Worm (Caenorhabditis elegans) whole organism, early embryonic: Measurements from ENCODE around the gene rps-28.

Experiments used
- B0310.2 ChIP-seq: sonication (generic microtip); optimal IDR thresholded peaks from 2 replicates; lab custom pipeline; 2016; ENCODE audit warnings: mild to moderate bottlenecking, missing genetic modification characterization, missing compliant biosample characterization
- F13C5.2 ChIP-seq: sonication (generic microtip); optimal IDR thresholded peaks from 2 replicates; lab custom pipeline; 2017; ENCODE audit warnings: mild to moderate bottlenecking, missing genetic modification characterization, inconsistent platforms, missing compliant biosample characterization
- aly-1 ChIP-seq: sonication (generic microtip); optimal IDR thresholded peaks from 2 replicates; lab custom pipeline; 2016; ENCODE audit warnings: missing genetic modification characterization, missing compliant biosample characterization
- ama-1 ChIP-seq: fragments of 150-350 bp; optimal IDR thresholded peaks from 2 replicates; lab custom pipeline; 2014
- ceh-13 ChIP-seq: fragments of 200-800 bp; sonication (Bioruptor generic); optimal IDR thresholded peaks from 2 replicates; lab custom pipeline; 2018; ENCODE audit warnings: mild to moderate bottlenecking, missing genetic modification characterization, missing compliant biosample characterization
- ceh-36 ChIP-seq: sonication (generic microtip); optimal IDR thresholded peaks from 2 replicates; lab custom pipeline; 2016; ENCODE audit warnings: missing genetic modification characterization, inconsistent platforms, missing compliant biosample characterization
- ets-7 ChIP-seq: sonication (generic microtip); optimal IDR thresholded peaks from 2 replicates; lab custom pipeline; 2016; ENCODE audit warnings: missing genotype, missing genetic modification characterization, missing compliant biosample characterization
- flt-1 ChIP-seq: fragments of 200-800 bp; sonication (Bioruptor generic); IDR thresholded peaks from 2 replicates; pipeline ENCODE4 v1.3.6; 2022; ENCODE audit warnings: missing genetic modification characterization, missing compliant biosample characterization
- hmbx-1 ChIP-seq: sonication (generic microtip); optimal IDR thresholded peaks from 2 replicates; lab custom pipeline; 2016; ENCODE audit warnings: mild to moderate bottlenecking, missing genetic modification characterization, missing compliant biosample characterization
- hmg-4 ChIP-seq: fragments of 200-800 bp; sonication (Bioruptor generic); optimal IDR thresholded peaks from 2 replicates; lab custom pipeline; 2018; ENCODE audit warnings: mild to moderate bottlenecking, missing genetic modification characterization, missing compliant biosample characterization
- hnd-1 ChIP-seq: sonication (generic microtip); optimal IDR thresholded peaks from 2 replicates; lab custom pipeline; 2016; ENCODE audit warnings: missing genetic modification characterization, missing compliant biosample characterization
- pes-1 ChIP-seq: fragments of 200-800 bp; sonication (Bioruptor generic); IDR thresholded peaks from 2 replicates; pipeline ENCODE4 v1.3.6; 2022; ENCODE audit warnings: missing genetic modification reagents, missing genetic modification characterization, missing compliant biosample characterization
- scrt-1 ChIP-seq: fragments of 200-800 bp; sonication (Bioruptor generic); IDR thresholded peaks from 2 replicates; pipeline ENCODE4 v1.3.6; 2022; ENCODE audit warnings: missing genetic modification characterization, missing compliant biosample characterization
- sea-1 ChIP-seq: fragments of 200-800 bp; sonication (Bioruptor generic); conservative IDR thresholded peaks from 2 replicates; pipeline ENCODE4 v1.3.6; 2022; ENCODE audit warnings: missing genetic modification characterization, missing compliant biosample characterization
- tbx-11 ChIP-seq: fragments of 200-800 bp; sonication (Bioruptor generic); IDR thresholded peaks from 2 replicates; pipeline ENCODE4 v1.3.6; 2022; ENCODE audit warnings: missing genetic modification characterization, missing compliant biosample characterization
- tbx-37 ChIP-seq: fragments of 200-800 bp; sonication (Bioruptor generic); conservative IDR thresholded peaks from 2 replicates; pipeline ENCODE4 v1.3.6; 2022; ENCODE audit warnings: missing genetic modification reagents, missing genetic modification characterization, missing compliant biosample characterization
- tra-4 ChIP-seq: sonication (generic microtip); optimal IDR thresholded peaks from 2 replicates; lab custom pipeline; 2017; ENCODE audit warnings: missing genetic modification characterization, missing compliant biosample characterization

The rps-28 gene

DNA sequence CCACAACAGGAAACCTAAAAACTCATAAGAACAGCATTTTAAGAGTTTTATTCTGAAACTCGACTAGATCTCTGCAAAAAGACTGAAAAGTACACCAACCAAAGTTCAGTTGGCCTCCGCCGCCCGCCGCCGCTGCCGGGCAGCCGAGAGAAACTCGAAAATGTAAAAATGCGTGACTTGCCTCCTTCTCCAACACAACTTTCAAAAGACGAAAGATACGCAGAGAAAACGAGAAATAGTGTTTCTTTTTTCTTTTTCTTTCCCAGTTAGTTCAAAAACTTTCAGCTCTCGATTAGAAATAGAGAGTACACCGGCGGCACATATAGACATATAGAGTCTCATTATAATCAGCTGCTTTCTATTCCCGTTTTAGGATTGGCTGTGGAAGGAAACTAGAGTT lies 9.7 kb upstream of the rps-28 start:
- TF ChIP-seq tbx-37 (GFP tag; lab: Robert Waterston, UW) (no peak), B0310.2 (tag; lab: Kevin White, UChicago) (no peak), scrt-1 (GFP tag; lab: Robert Waterston, UW) (no peak), flt-1 (GFP tag; lab: Robert Waterston, UW) (no peak), F13C5.2 (no peak), sea-1 (no peak), aly-1 (no peak), hmbx-1 (no peak), hmg-4 (GFP tag; lab: Kevin White, UChicago) (no peak), hnd-1 (tag; lab: Kevin White, UChicago) (no peak), tra-4 (tag; lab: Kevin White, UChicago) (no peak), tbx-11 (GFP tag; lab: Robert Waterston, UW) (no peak), ceh-13 (no peak), ceh-36 (tag; lab: Kevin White, UChicago) (no peak), ets-7 (tag; lab: Kevin White, UChicago) (no peak)

DNA sequence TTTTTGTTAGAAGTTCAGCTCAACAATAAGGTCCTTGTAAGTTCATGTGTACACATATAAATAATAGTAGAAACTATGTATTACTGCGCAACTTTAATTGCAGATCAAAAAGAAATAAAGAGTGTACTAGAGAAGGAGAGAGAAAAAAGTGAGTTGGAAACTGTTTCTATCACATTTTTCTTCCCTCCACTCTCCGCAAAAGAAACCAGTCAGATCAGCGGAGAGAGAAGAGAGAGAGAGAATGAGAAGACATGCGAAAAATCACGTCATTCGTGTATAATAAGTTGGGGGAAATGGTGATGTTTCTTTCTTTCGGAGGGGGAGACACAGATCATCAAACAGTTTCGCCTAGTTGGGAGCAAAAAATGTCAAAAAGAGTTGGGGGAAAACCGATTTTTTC lies 4.2 kb upstream of the rps-28 start:
- no peak for TF ChIP-seq ceh-13
- TF ChIP-seq aly-1 = no peak
- TF ChIP-seq flt-1 (GFP tag; lab: Robert Waterston, UW) = no peak
- no peak for TF ChIP-seq ama-1 (lab: Kevin White, UChicago)
- TF ChIP-seq tbx-11 (GFP tag; lab: Robert Waterston, UW) = no peak
- TF ChIP-seq pes-1 (GFP tag; lab: Robert Waterston, UW) = no peak
- TF ChIP-seq tra-4 (tag; lab: Kevin White, UChicago) = no peak
- TF ChIP-seq sea-1 = no peak
- TF ChIP-seq ets-7 (tag; lab: Kevin White, UChicago) = no peak
- no peak for TF ChIP-seq tbx-37 (GFP tag; lab: Robert Waterston, UW)
- no peak for TF ChIP-seq hnd-1 (tag; lab: Kevin White, UChicago)
- TF ChIP-seq scrt-1 (GFP tag; lab: Robert Waterston, UW) = no peak
- no peak for TF ChIP-seq hmg-4 (GFP tag; lab: Kevin White, UChicago)
- TF ChIP-seq hmbx-1 = no peak
- TF ChIP-seq F13C5.2 = no peak
- no peak for TF ChIP-seq B0310.2 (tag; lab: Kevin White, UChicago)
- no peak for TF ChIP-seq ceh-36 (tag; lab: Kevin White, UChicago)

DNA sequence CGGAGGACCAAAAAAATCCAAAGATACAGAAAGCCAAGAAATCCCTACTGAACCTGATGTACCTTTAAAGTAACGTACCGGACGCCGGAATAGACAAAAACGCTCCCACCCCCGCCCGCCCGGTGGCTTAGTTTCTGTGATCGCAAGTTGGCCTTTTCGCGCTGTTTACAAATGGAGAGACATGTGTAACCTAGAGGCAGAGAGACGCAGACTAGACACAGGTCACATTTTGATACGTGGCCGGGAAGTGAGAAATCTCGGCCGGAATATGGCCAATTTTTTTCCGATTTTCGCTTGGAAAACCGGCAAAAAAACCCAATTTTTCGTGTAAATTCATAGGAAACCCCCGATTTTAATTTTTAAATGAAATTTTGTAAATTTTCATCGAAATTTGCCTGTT lies 2.4 kb upstream of the rps-28 start:
- TF ChIP-seq hmbx-1 (no peak), ceh-13 (no peak), tbx-37 (GFP tag; lab: Robert Waterston, UW) (no peak), flt-1 (GFP tag; lab: Robert Waterston, UW) (no peak), B0310.2 (tag; lab: Kevin White, UChicago) (no peak), aly-1 (no peak), tra-4 (tag; lab: Kevin White, UChicago) (no peak), sea-1 (no peak), hnd-1 (tag; lab: Kevin White, UChicago) (no peak), pes-1 (GFP tag; lab: Robert Waterston, UW) (no peak), hmg-4 (GFP tag; lab: Kevin White, UChicago) (no peak), ceh-36 (tag; lab: Kevin White, UChicago) (no peak), ets-7 (tag; lab: Kevin White, UChicago) (no peak), ama-1 (lab: Kevin White, UChicago) (no peak), F13C5.2 (no peak)

DNA sequence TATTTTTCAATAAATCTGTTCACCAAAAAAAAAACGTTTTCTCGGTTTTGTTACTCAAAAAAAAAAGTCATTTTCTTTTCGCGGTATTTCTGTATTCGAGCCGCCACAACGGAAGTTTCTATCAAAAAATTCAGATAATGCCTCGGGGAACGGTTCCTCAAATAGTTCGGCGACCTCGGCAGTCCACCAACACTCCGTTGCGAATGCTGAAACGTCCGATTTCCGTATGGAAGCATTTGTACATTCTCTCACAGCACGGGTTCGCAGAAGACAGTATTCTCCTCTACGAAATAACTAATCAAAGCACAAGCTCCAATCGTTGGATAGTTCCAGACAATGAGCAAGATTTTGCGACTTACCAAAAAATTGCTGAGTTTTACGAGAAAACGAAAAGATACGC lies 487 bp downstream of the rps-28 start, which contains the start of gene Y41D4B.4:
Gene Y41D4B.4 (plus strand): TSS at position 133 of the 400 bp plus-strand sequence.
- TF ChIP-seq aly-1 (no peak), pes-1 (GFP tag; lab: Robert Waterston, UW) (no peak), hmbx-1 (no peak), ceh-13 (no peak), hnd-1 (tag; lab: Kevin White, UChicago) (no peak), scrt-1 (GFP tag; lab: Robert Waterston, UW) (no peak), ceh-36 (tag; lab: Kevin White, UChicago) (no peak)

DNA sequence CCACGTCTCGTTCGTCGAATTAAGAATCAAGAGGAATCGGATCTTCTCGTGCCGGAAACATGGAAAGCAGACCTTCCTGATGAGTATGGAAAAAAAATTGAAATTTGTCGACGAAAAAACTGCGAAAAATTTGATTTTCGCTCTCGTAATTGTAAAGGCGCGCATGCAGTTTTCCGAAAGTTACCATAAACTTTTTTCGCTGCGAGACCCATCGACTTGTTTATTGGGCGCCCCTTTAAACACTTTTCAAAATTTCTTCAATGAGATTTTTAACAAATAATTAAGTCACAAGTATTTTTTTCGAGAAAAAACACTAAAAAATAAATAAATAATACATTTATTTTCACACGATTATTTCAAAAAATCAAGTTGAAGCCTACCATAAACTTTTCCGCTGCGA lies 1.2 kb downstream of the rps-28 start:
- TF ChIP-seq tbx-37 (GFP tag; lab: Robert Waterston, UW) = no peak
- TF ChIP-seq ceh-13 = no peak
- TF ChIP-seq scrt-1 (GFP tag; lab: Robert Waterston, UW) = no peak
- no peak for TF ChIP-seq flt-1 (GFP tag; lab: Robert Waterston, UW)
- no peak for TF ChIP-seq F13C5.2
- no peak for TF ChIP-seq sea-1
- TF ChIP-seq ets-7 (tag; lab: Kevin White, UChicago) = no peak
- TF ChIP-seq hmbx-1 = no peak
- TF ChIP-seq ama-1 (lab: Kevin White, UChicago) = no peak
- TF ChIP-seq pes-1 (GFP tag; lab: Robert Waterston, UW) = no peak

DNA sequence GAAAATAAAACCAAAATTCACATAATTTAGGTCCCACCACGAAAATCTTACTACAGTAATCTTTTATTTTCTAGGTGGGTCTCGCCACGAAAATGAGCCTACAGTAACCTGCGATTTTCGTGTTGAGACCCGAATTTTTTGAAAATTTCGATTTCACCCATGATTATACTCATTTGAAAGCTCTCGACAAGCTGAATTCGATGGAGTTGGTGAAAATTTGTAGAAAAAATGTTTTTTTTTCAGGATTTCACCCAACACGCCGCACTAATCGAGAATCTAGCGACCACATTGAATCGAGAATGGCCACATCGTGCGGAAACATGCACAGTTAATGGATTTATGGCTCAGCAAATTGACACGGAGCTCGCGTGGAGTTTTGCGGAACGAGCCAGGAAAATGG lies 3.4 kb downstream of the rps-28 start:
- TF ChIP-seq flt-1 (GFP tag; lab: Robert Waterston, UW) = no peak
- TF ChIP-seq hnd-1 (tag; lab: Kevin White, UChicago) = no peak
- no peak for TF ChIP-seq ceh-13
- TF ChIP-seq sea-1 = no peak
- no peak for TF ChIP-seq ets-7 (tag; lab: Kevin White, UChicago)
- no peak for TF ChIP-seq ama-1 (lab: Kevin White, UChicago)
- TF ChIP-seq ceh-36 (tag; lab: Kevin White, UChicago) = no peak
- TF ChIP-seq aly-1 = no peak

DNA sequence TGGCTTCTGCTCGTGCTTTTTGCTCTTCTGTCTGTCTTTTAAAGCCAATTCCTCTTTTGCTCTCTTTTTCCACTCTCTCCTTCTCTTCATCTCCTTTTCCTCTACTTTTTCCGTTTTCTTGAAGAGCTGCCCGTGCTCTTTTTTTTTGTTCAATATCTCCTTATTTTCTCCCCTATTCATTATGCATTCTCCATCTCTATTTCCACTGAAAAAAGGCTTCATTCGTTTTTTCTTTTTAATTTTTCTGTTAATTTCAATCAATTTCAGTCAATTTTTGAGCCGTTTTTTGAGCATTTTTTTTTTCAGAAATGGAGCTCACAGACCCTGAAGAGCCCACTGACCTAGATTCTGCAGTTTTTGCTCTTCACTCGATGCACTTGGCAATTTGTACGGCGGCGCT lies 12.9 kb downstream of the rps-28 start, which contains the start of gene Y41D4B.1:
Gene Y41D4B.1 (plus strand): TSS at position 301 of the 400 bp plus-strand sequence.
- TF ChIP-seq F13C5.2 (no peak), pes-1 (GFP tag; lab: Robert Waterston, UW) (no peak), tbx-37 (GFP tag; lab: Robert Waterston, UW) (no peak), B0310.2 (tag; lab: Kevin White, UChicago) (no peak), hnd-1 (tag; lab: Kevin White, UChicago) (no peak), sea-1 (no peak), aly-1 (no peak), ceh-13 (no peak), flt-1 (GFP tag; lab: Robert Waterston, UW) (no peak)

DNA sequence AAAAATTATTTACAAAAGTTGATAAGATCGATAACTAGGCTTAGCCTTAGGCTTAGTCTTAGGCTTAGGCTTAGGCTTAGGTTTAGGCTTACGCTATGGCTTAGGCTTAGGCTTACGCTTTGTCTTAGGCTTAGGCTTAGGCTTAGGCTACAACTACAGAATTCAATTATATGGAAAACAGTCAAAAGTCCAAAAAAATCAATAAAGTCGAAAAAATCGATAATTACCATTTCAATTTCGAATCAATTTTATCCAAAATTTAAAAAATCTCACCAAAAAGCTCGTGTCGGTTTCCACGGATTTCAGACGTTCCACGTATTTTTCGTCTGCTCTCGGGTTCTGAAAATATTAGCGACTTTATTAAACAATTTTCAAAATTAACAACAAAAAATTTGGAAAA lies 17.4 kb downstream of the rps-28 start:
- no peak for TF ChIP-seq ets-7 (tag; lab: Kevin White, UChicago)
- TF ChIP-seq ceh-36 (tag; lab: Kevin White, UChicago) = peak; percentile 7
